Worm (Caenorhabditis elegans) whole organism, L1 larva: Measurements from ENCODE around the gene gst-35.
"Not testable (repeated sequence)": the region's sequence is repeated elsewhere in the genome, so short reads cannot be mapped to it uniquely, and the experiment has no call there.

ENCODE experiments used
- aly-2 ChIP-seq: fragments of 150-350 bp; optimal IDR thresholded peaks from 2 replicates; lab custom pipeline; 2014; ENCODE audit warnings: missing biosample characterization, missing genetic modification characterization
- ceh-82 ChIP-seq, 3 experiments: fragments of 150-350 bp in 1 of 3; sonication (generic microtip) in 2 of 3; optimal IDR thresholded peaks; 2 replicates each; lab custom pipeline; 2014 to 2017; ENCODE audit warnings: missing biosample characterization in 3 of 3, missing genetic modification characterization in 3 of 3

ce11 chrII:15171816-15172215, 13.4 kb downstream of the gst-35 start, which contains the start of gene gst-39:
- TF ChIP-seq aly-2 (tag; lab: Kevin White, UChicago); ceh-82 (tag; optimal IDR thresholded peaks at IDR 0.05; lab: Kevin White, UChicago): not testable (repeated sequence)
